Worm (Caenorhabditis elegans): Measurements from ENCODE around the gene ptd-2.

ptd-2 gene

ce11 chrV:9232296-9232695 is 17.7 kb upstream of the ptd-2 start, which contains the start of gene F07C3.3:
Gene F07C3.3, minus strand, starts transcription at chrV:9232396.
- TF ChIP-seq ets-4 (tag; optimal IDR thresholded peaks at IDR 0.05) (no peak), npax-4 (tag; optimal IDR thresholded peaks at IDR 0.05) (no peak), T23F11.4 (GFP tag; optimal IDR thresholded peaks at IDR 0.05) (no peak), elt-2 (tag; optimal IDR thresholded peaks at IDR 0.05) (no peak), ceh-22 (tag; optimal IDR thresholded peaks at IDR 0.05) (no peak), ceh-24 (tag; optimal IDR thresholded peaks at IDR 0.05) (no peak), lim-6 (tag; optimal IDR thresholded peaks at IDR 0.05) (no peak), tbx-7 (tag; optimal IDR thresholded peaks at IDR 0.05) (no peak), fax-1 (tag; optimal IDR thresholded peaks at IDR 0.05) (no peak), dve-1 (tag; optimal IDR thresholded peaks at IDR 0.05) (no peak), ceh-9 (tag; optimal IDR thresholded peaks at IDR 0.05) (no peak), unc-86 (tag; optimal IDR thresholded peaks at IDR 0.05) (no peak), ceh-31 (tag; optimal IDR thresholded peaks at IDR 0.05) (no peak), ceh-2 (tag; optimal IDR thresholded peaks at IDR 0.05) (no peak), fkh-6 (tag; optimal IDR thresholded peaks at IDR 0.05) (no peak)

DNA sequence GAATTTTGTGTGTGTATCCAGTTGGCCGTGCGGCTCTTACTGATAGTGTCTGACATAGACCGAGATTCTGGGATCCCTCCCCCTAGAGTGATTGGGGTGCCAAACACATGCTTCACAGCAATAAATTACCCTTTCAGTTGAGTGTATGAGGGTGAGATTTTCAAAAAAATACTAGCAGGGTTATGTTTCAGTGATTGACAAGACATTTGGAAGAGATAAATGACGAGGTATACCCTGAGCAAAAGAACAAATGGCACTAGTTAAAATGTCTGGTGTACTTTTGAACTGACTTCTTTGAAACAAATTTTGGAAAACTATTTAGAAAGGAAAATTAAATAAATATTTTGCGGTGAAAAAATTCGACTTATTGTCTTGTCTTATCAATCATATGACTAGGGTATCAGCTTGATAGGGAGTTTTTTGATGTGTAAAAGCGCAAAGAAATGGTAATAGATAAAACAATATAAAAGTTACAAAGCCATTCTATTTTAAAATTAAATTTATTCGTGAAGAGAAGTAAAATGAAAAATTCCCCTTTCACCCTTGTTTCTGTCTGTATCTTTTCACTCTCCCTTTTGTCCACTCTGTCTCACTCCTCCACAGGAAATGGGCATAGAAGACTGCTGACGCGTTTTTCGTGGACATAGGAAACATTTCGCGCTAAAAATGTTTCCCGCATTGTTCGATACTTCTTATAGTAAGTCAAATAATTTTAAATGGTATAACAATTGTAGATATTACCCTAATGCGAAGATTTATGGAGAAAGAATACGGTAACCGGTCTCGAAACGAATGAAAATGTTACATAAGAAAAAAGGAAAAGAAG is 6.6 kb upstream of the ptd-2 start, which contains the start of gene glo-4:
Gene glo-4, minus strand, starts transcription at position 51 of the 826 bp plus-strand sequence.
- no peak for TF ChIP-seq ztf-16 (tag; optimal IDR thresholded peaks at IDR 0.05)
- peak; percentile 58 for TF ChIP-seq nfya-1 (tag; optimal IDR thresholded peaks at IDR 0.05)
- peak; percentile 76 for TF ChIP-seq unc-42 (tag; optimal IDR thresholded peaks at IDR 0.05)
- TF ChIP-seq elt-4 (tag; optimal IDR thresholded peaks at IDR 0.05): no peak
- TF ChIP-seq ceh-31 (tag; optimal IDR thresholded peaks at IDR 0.05): peak; percentile 30
- no peak for TF ChIP-seq ceh-9 (tag; optimal IDR thresholded peaks at IDR 0.05)
- TF ChIP-seq ref-2 (tag; optimal IDR thresholded peaks at IDR 0.05): no peak
- no peak for TF ChIP-seq ttx-3 (tag; optimal IDR thresholded peaks at IDR 0.05)
- TF ChIP-seq ceh-30 (tag; optimal IDR thresholded peaks at IDR 0.05): peak; percentile 57
- no peak for TF ChIP-seq hlh-8 (tag; optimal IDR thresholded peaks at IDR 0.05)

DNA sequence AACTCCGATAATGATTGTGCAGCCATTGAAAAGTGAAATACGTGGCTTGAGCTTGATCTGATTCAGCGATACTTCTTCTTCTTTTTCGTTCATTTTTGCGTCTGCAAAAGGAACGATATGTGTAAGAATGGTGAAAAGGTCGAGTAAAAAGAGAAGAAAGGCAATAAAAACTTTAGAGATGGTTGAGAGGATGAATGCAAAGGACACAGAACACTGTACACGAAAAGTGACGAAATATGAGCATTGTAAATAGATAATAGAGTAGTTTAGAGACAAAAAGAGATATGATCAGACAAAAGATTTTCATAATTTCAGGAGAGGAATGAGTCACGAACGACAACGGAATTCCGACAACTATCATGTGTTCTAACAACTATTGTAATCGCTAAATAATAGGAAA is 3.8 kb upstream of the ptd-2 start, which contains the start of gene aat-2:
Gene aat-2, minus strand, starts transcription at position 101 of the 400 bp plus-strand sequence.
- TF ChIP-seq ceh-2 (tag; optimal IDR thresholded peaks at IDR 0.05) (no peak), pax-1 (tag; optimal IDR thresholded peaks at IDR 0.05) (no peak), ceh-24 (tag; optimal IDR thresholded peaks at IDR 0.05) (no peak), ceh-14 (tag; optimal IDR thresholded peaks at IDR 0.05) (no peak), nhr-232 (tag; optimal IDR thresholded peaks at IDR 0.05) (no peak), fkh-10 (GFP tag; optimal IDR thresholded peaks at IDR 0.05) (no peak), K09A11.1 (tag; optimal IDR thresholded peaks at IDR 0.05; ENCODE audit: insufficient read depth) (no peak), tbx-7 (tag; optimal IDR thresholded peaks at IDR 0.05) (no peak), ttx-3 (tag; optimal IDR thresholded peaks at IDR 0.05) (no peak), ceh-18 (tag; optimal IDR thresholded peaks at IDR 0.05) (no peak), pha-2 (tag; optimal IDR thresholded peaks at IDR 0.05) (no peak), hlh-30 (tag; optimal IDR thresholded peaks at IDR 0.05; ENCODE audit: insufficient read depth) (no peak), unc-55 (GFP tag; optimal IDR thresholded peaks at IDR 0.05) (no peak), pag-3 (tag; optimal IDR thresholded peaks at IDR 0.05; ENCODE audit: borderline replicate concordance) (no peak)

DNA sequence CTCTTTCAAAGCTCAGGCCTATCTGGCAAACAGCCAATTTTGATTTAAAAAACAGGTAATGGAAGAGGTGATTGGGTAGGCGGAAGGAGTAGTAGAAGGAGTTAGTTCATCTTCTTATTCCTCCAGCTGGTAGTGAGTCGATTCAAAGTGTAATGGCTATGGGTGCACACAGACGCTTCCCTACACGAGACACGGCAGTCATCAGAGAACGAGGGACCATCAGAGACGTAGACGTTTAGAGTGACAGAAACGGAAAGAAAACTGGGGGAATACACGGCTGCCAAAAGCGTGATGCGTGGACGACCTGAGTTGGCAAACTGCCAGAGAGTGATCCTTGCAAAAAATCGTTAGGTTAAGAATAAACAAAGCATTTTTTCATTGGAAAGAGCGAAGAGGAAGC is 2.6 kb upstream of the ptd-2 start:
- TF ChIP-seq odd-2 (tag; optimal IDR thresholded peaks at IDR 0.05) (no peak), sdc-2 (tag; optimal IDR thresholded peaks at IDR 0.05) (no peak), pax-1 (tag; optimal IDR thresholded peaks at IDR 0.05) (peak; percentile 23), ceh-31 (tag; optimal IDR thresholded peaks at IDR 0.05) (peak; percentile 72), C08G9.2 (tag; optimal IDR thresholded peaks at IDR 0.05) (no peak), T23F11.4 (GFP tag; optimal IDR thresholded peaks at IDR 0.05) (no peak), unc-42 (tag; optimal IDR thresholded peaks at IDR 0.05) (peak; percentile 5), ceh-18 (tag; optimal IDR thresholded peaks at IDR 0.05) (peak; percentile 60), ceh-34 (tag; optimal IDR thresholded peaks at IDR 0.05) (peak; percentile 46), hlh-30 (tag; optimal IDR thresholded peaks at IDR 0.05; ENCODE audit: insufficient read depth) (peak; percentile 14), tbx-2 (tag; optimal IDR thresholded peaks at IDR 0.05) (peak; percentile 46), ets-4 (tag; optimal IDR thresholded peaks at IDR 0.05) (no peak), nfya-1 (tag; optimal IDR thresholded peaks at IDR 0.05) (peak; percentile 35), ceh-45 (GFP tag; IDR thresholded peaks at IDR 0.05) (no peak)
